Worm (Caenorhabditis elegans): ENCODE measurements around the gene cyn-1.
"Not testable (repeated sequence)": the region's sequence is repeated elsewhere in the genome, so short reads cannot be mapped to it uniquely, and the experiment has no call there.

- not testable (repeated sequence) for TF ChIP-seq ceh-82 (tag; optimal IDR thresholded peaks at IDR 0.05); fkh-10 (GFP tag; optimal IDR thresholded peaks at IDR 0.05); unc-30 (tag; optimal IDR thresholded peaks at IDR 0.05)
Measured at ce11 chrV:14309632-14310031, 46.2 kb upstream of the cyn-1 start, which contains the start of gene F14D7.14.

Data from whole organism, L1 larva.